Worm (Caenorhabditis elegans) whole organism, L1 larva: ENCODE measurements around the gene C05B5.12.

Source experiments
- F16B12.6 ChIP-seq: fragments of 150-350 bp; optimal IDR thresholded peaks from 2 replicates; lab custom pipeline; 2014; ENCODE audit warnings: missing biosample characterization, missing genetic modification characterization
- elt-2 ChIP-seq: sonication (generic microtip); optimal IDR thresholded peaks from 2 replicates; lab custom pipeline; 2016; ENCODE audit warnings: missing genetic modification characterization, mild to moderate bottlenecking, inconsistent platforms, missing compliant biosample characterization, missing genetic modification reagents
- fkh-8 ChIP-seq: sonication (generic microtip); optimal IDR thresholded peaks from 2 replicates; lab custom pipeline; 2016; ENCODE audit warnings: mild to moderate bottlenecking, missing genetic modification characterization, missing compliant biosample characterization
- fos-1 ChIP-seq: fragments of 150-350 bp; optimal IDR thresholded peaks from 2 replicates; lab custom pipeline; 2014; ENCODE audit warnings: missing biosample characterization, missing genetic modification characterization
- grh-1 ChIP-seq: fragments of 200-800 bp; sonication (Bioruptor generic); IDR thresholded peaks from 2 replicates; pipeline ENCODE4 v1.3.6; 2022; ENCODE audit warnings: missing genetic modification reagents, missing genetic modification characterization, missing compliant biosample characterization
- lin-13 ChIP-seq: fragments of 150-350 bp; optimal IDR thresholded peaks from 2 replicates; lab custom pipeline; 2014; ENCODE audit warnings: missing biosample characterization, missing genetic modification reagents, missing genetic modification characterization
- mep-1 ChIP-seq: fragments of 150-350 bp; optimal IDR thresholded peaks from 2 replicates; lab custom pipeline; 2014; ENCODE audit warnings: missing biosample characterization, missing genetic modification characterization
- nhr-11 ChIP-seq: fragments of 150-350 bp; optimal IDR thresholded peaks from 2 replicates; lab custom pipeline; 2014; ENCODE audit warnings: missing biosample characterization, missing genetic modification characterization
- nhr-237 ChIP-seq: fragments of 150-350 bp; optimal IDR thresholded peaks from 2 replicates; lab custom pipeline; 2014; ENCODE audit warnings: missing biosample characterization, missing genetic modification characterization

DNA sequence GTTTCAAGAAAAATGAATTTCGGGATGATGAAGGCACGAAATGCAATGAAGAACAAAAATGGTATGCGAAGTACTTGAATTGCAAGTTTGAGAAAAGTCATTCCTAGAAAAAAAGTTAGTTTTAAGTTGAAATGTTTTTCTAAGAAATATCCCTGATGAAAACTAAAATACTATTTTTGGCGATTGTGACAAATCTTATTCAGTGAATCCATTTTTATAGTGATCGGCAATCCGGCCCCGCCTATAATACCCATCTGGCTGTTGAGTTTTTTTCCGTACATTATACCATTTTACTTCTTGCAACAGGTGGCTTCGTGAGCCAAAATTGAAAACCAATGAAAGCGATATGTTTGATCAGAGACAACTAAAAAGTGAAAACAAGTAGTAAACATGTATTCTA lies 12.1 kb downstream of the C05B5.12 start, which contains the start of gene C05B5.17:
- TF ChIP-seq fkh-8 (tag; lab: Kevin White, UChicago) (no peak), mep-1 (tag; lab: Kevin White, UChicago) (no peak), fos-1 (no peak), nhr-11 (no peak), elt-2 (no peak), grh-1 (no peak), F16B12.6 (tag; lab: Kevin White, UChicago) (no peak), nhr-237 (tag; lab: Kevin White, UChicago) (no peak), lin-13 (no peak)
